ENCODE assay signal across 1 fruit fly cellular context in the genomic region with DNA sequence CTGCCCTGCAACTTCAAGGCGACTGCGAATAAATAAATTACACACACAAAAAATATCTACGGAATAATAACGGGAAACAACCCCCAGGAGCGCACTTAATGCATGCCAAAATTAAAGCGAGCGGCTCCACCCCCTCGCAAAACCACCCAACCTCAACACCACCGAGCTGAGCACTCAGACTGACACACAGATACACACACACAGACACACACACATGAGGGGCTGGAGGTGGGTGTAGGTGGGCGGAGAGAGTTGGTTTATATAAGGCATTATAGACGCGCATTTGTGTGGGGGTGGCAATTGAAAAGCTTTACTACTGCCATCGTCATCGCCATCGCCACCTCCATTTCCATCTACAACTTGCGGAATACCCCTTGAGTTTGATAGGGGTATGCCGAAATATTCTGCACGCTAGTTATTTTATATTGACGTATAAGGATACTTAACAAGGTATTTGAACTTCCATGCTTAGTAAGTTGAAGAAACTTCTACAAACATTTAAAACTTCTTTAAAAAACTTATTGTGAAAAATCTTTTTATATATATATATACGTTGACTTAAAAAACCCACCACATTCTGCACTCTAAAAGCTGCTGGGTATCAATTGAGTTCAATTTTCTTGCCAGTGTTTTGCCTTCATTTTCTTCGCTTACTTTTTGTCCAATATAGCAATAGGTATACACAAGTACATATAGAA.
TF ChIP-seq lines count a peak whose summit lies in the region.

No protein-coding gene starts in this region.

TF ChIP-seq in whole organism, embryonic, 481 proteins besides CTCF, POLR2A, EP300 and RAD21 (continued from another document and continues in another):
- peak; percentile 57 for TF ChIP-seq CoRest (tag; optimal IDR thresholded peaks at IDR 0.05; lab: Kevin White, UChicago)
- peak; percentile 30 for TF ChIP-seq B-H2 (GFP tag; optimal IDR thresholded peaks at IDR 0.05; lab: Kevin White, UChicago)
- TF ChIP-seq salm (tag; optimal IDR thresholded peaks at IDR 0.05; lab: Kevin White, UChicago): peak; percentile 26
- TF ChIP-seq Hr78 (GFP tag; optimal IDR thresholded peaks at IDR 0.05; lab: Kevin White, UChicago): no peak
- TF ChIP-seq slp2 (GFP tag; optimal IDR thresholded peaks at IDR 0.05; lab: Kevin White, UChicago): no peak
- no peak for TF ChIP-seq Max (GFP tag; optimal IDR thresholded peaks at IDR 0.05; lab: Kevin White, UChicago)
- no peak for TF ChIP-seq Lhr (GFP tag; optimal IDR thresholded peaks at IDR 0.05; lab: Kevin White, UChicago)
- TF ChIP-seq CG6683 (GFP tag; optimal IDR thresholded peaks at IDR 0.05; lab: Kevin White, UChicago): peak; percentile 28
- TF ChIP-seq sens-2 (GFP tag; IDR thresholded peaks at IDR 0.05; lab: Robert Waterston, UW): no peak
- TF ChIP-seq CG14014 (GFP tag; IDR thresholded peaks at IDR 0.05; lab: Robert Waterston, UW): peak; percentile 60; the same call in 1 of the 2 replicates
- no peak for TF ChIP-seq fu2 (GFP tag; optimal IDR thresholded peaks at IDR 0.05; lab: Kevin White, UChicago)
- peak; percentile 52; the same call in 1 of the 2 replicates for TF ChIP-seq CG32532 (GFP tag; IDR thresholded peaks at IDR 0.05; lab: Robert Waterston, UW)
- no peak for TF ChIP-seq Bgb (GFP tag; IDR thresholded peaks at IDR 0.05; lab: Robert Waterston, UW; ENCODE audit: partially characterized antibody)
- no peak for TF ChIP-seq pzg (GFP tag; optimal IDR thresholded peaks at IDR 0.05; lab: Kevin White, UChicago)
- no peak for TF ChIP-seq pnt (GFP tag; optimal IDR thresholded peaks at IDR 0.05; lab: Kevin White, UChicago)
- TF ChIP-seq Eip74EF (GFP tag; optimal IDR thresholded peaks at IDR 0.05; lab: Kevin White, UChicago): no peak
- TF ChIP-seq Dip2 (GFP tag; IDR thresholded peaks at IDR 0.05; lab: Robert Waterston, UW): no peak
- TF ChIP-seq sr (GFP tag; IDR thresholded peaks at IDR 0.05; lab: Robert Waterston, UW): no peak
- TF ChIP-seq dm (GFP tag; optimal IDR thresholded peaks at IDR 0.05; lab: Kevin White, UChicago): no peak
- TF ChIP-seq E2f2 (GFP tag; IDR thresholded peaks at IDR 0.05; lab: Robert Waterston, UW): no peak; the same call in 1 of the 2 replicates
- no peak for TF ChIP-seq CG7786 (GFP tag; optimal IDR thresholded peaks at IDR 0.05; lab: Kevin White, UChicago)
- TF ChIP-seq az2 (GFP tag; optimal IDR thresholded peaks at IDR 0.05; lab: Kevin White, UChicago): peak; percentile 24
- no peak for TF ChIP-seq chinmo (GFP tag; IDR thresholded peaks at IDR 0.05; lab: Robert Waterston, UW; ENCODE audit: partially characterized antibody)
- peak; percentile 73 for TF ChIP-seq CG2712 (tag; optimal IDR thresholded peaks at IDR 0.05; lab: Kevin White, UChicago)
- no peak for TF ChIP-seq h (optimal IDR thresholded peaks at IDR 0.05; lab: Kevin White, UChicago)
- TF ChIP-seq HHEX (GFP tag; optimal IDR thresholded peaks at IDR 0.05; lab: Kevin White, UChicago): peak; percentile 26
- no peak for TF ChIP-seq sqz (GFP tag; optimal IDR thresholded peaks at IDR 0.05; lab: Kevin White, UChicago)
- TF ChIP-seq CG11085 (GFP tag; IDR thresholded peaks at IDR 0.05; lab: Robert Waterston, UW): no peak
- TF ChIP-seq NfI (GFP tag; optimal IDR thresholded peaks at IDR 0.05; lab: Kevin White, UChicago): peak; percentile 48
- no peak for TF ChIP-seq ac (GFP tag; optimal IDR thresholded peaks at IDR 0.05; lab: Kevin White, UChicago)
- TF ChIP-seq CG11696 (GFP tag; IDR thresholded peaks at IDR 0.05; lab: Robert Waterston, UW): no peak
- no peak for TF ChIP-seq CG10959 (GFP tag; IDR thresholded peaks at IDR 0.05; lab: Robert Waterston, UW)
- 0 out of 2 replicates have a peak, but pooled peaks have one; percentile 13 for TF ChIP-seq CG10366 (GFP tag; IDR thresholded peaks at IDR 0.05; lab: Robert Waterston, UW)
- peak; percentile 69 for TF ChIP-seq gem (tag; optimal IDR thresholded peaks at IDR 0.05; lab: Kevin White, UChicago)
- no peak for TF ChIP-seq Tbp (GFP tag; optimal IDR thresholded peaks at IDR 0.05; lab: Kevin White, UChicago)
- TF ChIP-seq Hr39 (optimal IDR thresholded peaks at IDR 0.05; lab: Kevin White, UChicago): no peak
- TF ChIP-seq br (optimal IDR thresholded peaks at IDR 0.05; lab: Kevin White, UChicago): no peak
- no peak for TF ChIP-seq CG11398 (GFP tag; optimal IDR thresholded peaks at IDR 0.05; lab: Kevin White, UChicago)
- TF ChIP-seq Neu2 (GFP tag; optimal IDR thresholded peaks at IDR 0.05; lab: Kevin White, UChicago; ENCODE audit: borderline replicate concordance): no peak
- peak; percentile 49 for TF ChIP-seq Ptx1 (GFP tag; IDR thresholded peaks at IDR 0.05; lab: Robert Waterston, UW)
- peak; percentile 72 for TF ChIP-seq CG18599 (GFP tag; optimal IDR thresholded peaks at IDR 0.05; lab: Kevin White, UChicago)
- TF ChIP-seq Hsf (GFP tag; optimal IDR thresholded peaks at IDR 0.05; lab: Kevin White, UChicago): no peak
- no peak for TF ChIP-seq wek (GFP tag; optimal IDR thresholded peaks at IDR 0.05; lab: Kevin White, UChicago)
- no peak for TF ChIP-seq CG7963 (GFP tag; IDR thresholded peaks at IDR 0.05; lab: Robert Waterston, UW; ENCODE audit: partially characterized antibody)
- TF ChIP-seq CG16863 (GFP tag; optimal IDR thresholded peaks at IDR 0.05; lab: Kevin White, UChicago): no peak
- no peak for TF ChIP-seq Sry-β (GFP tag; optimal IDR thresholded peaks at IDR 0.05; lab: Kevin White, UChicago)
- TF ChIP-seq CG16813 (GFP tag; IDR thresholded peaks at IDR 0.05; lab: Robert Waterston, UW; ENCODE audit: partially characterized antibody): no peak
- TF ChIP-seq CG11093 (GFP tag; IDR thresholded peaks at IDR 0.05; lab: Robert Waterston, UW): no peak
- TF ChIP-seq CG4820 (GFP tag; optimal IDR thresholded peaks at IDR 0.05; lab: Kevin White, UChicago): no peak
- TF ChIP-seq CG17186 (GFP tag; optimal IDR thresholded peaks at IDR 0.05; lab: Kevin White, UChicago): no peak
- TF ChIP-seq HLHmδ (GFP tag; optimal IDR thresholded peaks at IDR 0.05; lab: Kevin White, UChicago): no peak
- TF ChIP-seq grn (GFP tag; optimal IDR thresholded peaks at IDR 0.05; lab: Kevin White, UChicago): no peak
- TF ChIP-seq CG13296 (GFP tag; optimal IDR thresholded peaks at IDR 0.05; lab: Kevin White, UChicago): peak; percentile 60
- peak; percentile 35 for TF ChIP-seq lilli (GFP tag; optimal IDR thresholded peaks at IDR 0.05; lab: Kevin White, UChicago)
- no peak for TF ChIP-seq Dp (GFP tag; optimal IDR thresholded peaks at IDR 0.05; lab: Kevin White, UChicago)
- peak; percentile 26 for TF ChIP-seq CG13775 (GFP tag; optimal IDR thresholded peaks at IDR 0.05; lab: Kevin White, UChicago)
- peak; percentile 69 for TF ChIP-seq CG7839 (tag; optimal IDR thresholded peaks at IDR 0.05; lab: Kevin White, UChicago)
- TF ChIP-seq bsh (GFP tag; optimal IDR thresholded peaks at IDR 0.05; lab: Kevin White, UChicago): peak in 1 of 2 experiments; percentile 64
- no peak for TF ChIP-seq CG11247 (GFP tag; IDR thresholded peaks at IDR 0.05; lab: Robert Waterston, UW)
- TF ChIP-seq CG9437 (GFP tag; optimal IDR thresholded peaks at IDR 0.05; lab: Kevin White, UChicago): no peak
- no peak for TF ChIP-seq btn (GFP tag; optimal IDR thresholded peaks at IDR 0.05; lab: Kevin White, UChicago)
- TF ChIP-seq sens (GFP tag; lab: Kevin White, UChicago): peak; percentile 76
- TF ChIP-seq CG1832 (GFP tag; optimal IDR thresholded peaks at IDR 0.05; lab: Kevin White, UChicago): no peak
- peak; percentile 27 for TF ChIP-seq bcd (GFP tag; optimal IDR thresholded peaks at IDR 0.05; lab: Kevin White, UChicago)
- TF ChIP-seq CG30431 (GFP tag; optimal IDR thresholded peaks at IDR 0.05; lab: Kevin White, UChicago): no peak
- 0 out of 3 replicates have a peak, but pooled peaks have one; percentile 40 for TF ChIP-seq ase (GFP tag; IDR thresholded peaks at IDR 0.05; lab: Robert Waterston, UW)
- TF ChIP-seq Dll (GFP tag; IDR thresholded peaks at IDR 0.05; lab: Robert Waterston, UW; ENCODE audit: partially characterized antibody): no peak
- peak; percentile 71 for TF ChIP-seq CG13424 (tag; optimal IDR thresholded peaks at IDR 0.05; lab: Kevin White, UChicago)
- TF ChIP-seq Camta (GFP tag; optimal IDR thresholded peaks at IDR 0.05; lab: Kevin White, UChicago): no peak
- peak; percentile 64 for TF ChIP-seq CG12391 (tag; optimal IDR thresholded peaks at IDR 0.05; lab: Kevin White, UChicago)
- TF ChIP-seq CG1792 (GFP tag; optimal IDR thresholded peaks at IDR 0.05; lab: Kevin White, UChicago): no peak
- no peak for TF ChIP-seq CG6254 (GFP tag; optimal IDR thresholded peaks at IDR 0.05; lab: Kevin White, UChicago)
- TF ChIP-seq CrebB (tag; optimal IDR thresholded peaks at IDR 0.05; lab: Kevin White, UChicago): no peak
- TF ChIP-seq CG33213 (GFP tag; optimal IDR thresholded peaks at IDR 0.05; lab: Kevin White, UChicago): no peak
- peak; percentile 58 for TF ChIP-seq Abd-B (GFP tag; optimal IDR thresholded peaks at IDR 0.05; lab: Kevin White, UChicago)
- no peak for TF ChIP-seq CG12299 (tag; optimal IDR thresholded peaks at IDR 0.05; lab: Kevin White, UChicago)
- peak; percentile 34 for TF ChIP-seq phol (tag; optimal IDR thresholded peaks at IDR 0.05; lab: Kevin White, UChicago)
- TF ChIP-seq danr (GFP tag; IDR thresholded peaks at IDR 0.05; lab: Robert Waterston, UW): 0 out of 2 replicates have a peak, but pooled peaks have one; percentile 7
- TF ChIP-seq seq (GFP tag; IDR thresholded peaks at IDR 0.05; lab: Robert Waterston, UW): no peak; the same call in 1 of the 2 replicates
- TF ChIP-seq CG14710 (tag; optimal IDR thresholded peaks at IDR 0.05; lab: Kevin White, UChicago): peak; percentile 1
- no peak for TF ChIP-seq CG17612 (GFP tag; IDR thresholded peaks at IDR 0.05; lab: Robert Waterston, UW)
- TF ChIP-seq CG3163 (GFP tag; optimal IDR thresholded peaks at IDR 0.05; lab: Kevin White, UChicago): no peak
- TF ChIP-seq CG12219 (GFP tag; optimal IDR thresholded peaks at IDR 0.05; lab: Kevin White, UChicago): peak; percentile 27
- TF ChIP-seq CG18262 (tag; optimal IDR thresholded peaks at IDR 0.05; lab: Kevin White, UChicago): peak; percentile 58
- no peak for TF ChIP-seq CG9727 (GFP tag; optimal IDR thresholded peaks at IDR 0.05; lab: Kevin White, UChicago)
- TF ChIP-seq H2.0 (GFP tag; IDR thresholded peaks at IDR 0.05; lab: Robert Waterston, UW): peak; percentile 23; the same call in 1 of the 2 replicates
- TF ChIP-seq Dek (tag; optimal IDR thresholded peaks at IDR 0.05; lab: Kevin White, UChicago): peak; percentile 45
- no peak for TF ChIP-seq Adf1 (GFP tag; IDR thresholded peaks at IDR 0.05; lab: Robert Waterston, UW)
- peak; percentile 41 for TF ChIP-seq CG10209 (GFP tag; optimal IDR thresholded peaks at IDR 0.05; lab: Kevin White, UChicago)
- no peak for TF ChIP-seq CG2875 (GFP tag; optimal IDR thresholded peaks at IDR 0.05; lab: Kevin White, UChicago)
- no peak for TF ChIP-seq CG10565 (GFP tag; optimal IDR thresholded peaks at IDR 0.05; lab: Kevin White, UChicago)
- no peak for TF ChIP-seq toy (GFP tag; IDR thresholded peaks at IDR 0.05; lab: Robert Waterston, UW)
- peak; percentile 20; the same call in 1 of the 2 replicates for TF ChIP-seq Taf1 (GFP tag; IDR thresholded peaks at IDR 0.05; lab: Robert Waterston, UW)
- TF ChIP-seq ttk (GFP tag; IDR thresholded peaks at IDR 0.05; lab: Robert Waterston, UW): peak; percentile 34; the same call in 1 of the 2 replicates
- TF ChIP-seq peb (GFP tag; IDR thresholded peaks at IDR 0.05; lab: Robert Waterston, UW): no peak
- no peak for TF ChIP-seq fd102C (GFP tag; optimal IDR thresholded peaks at IDR 0.05; lab: Kevin White, UChicago)
- TF ChIP-seq cg (GFP tag; optimal IDR thresholded peaks at IDR 0.05; lab: Kevin White, UChicago): peak; percentile 36
- TF ChIP-seq maf-S (GFP tag; optimal IDR thresholded peaks at IDR 0.05; lab: Kevin White, UChicago): no peak
- peak; percentile 71 for TF ChIP-seq CG17359 (tag; optimal IDR thresholded peaks at IDR 0.05; lab: Kevin White, UChicago)
- peak; percentile 52 for TF ChIP-seq CG2120 (GFP tag; optimal IDR thresholded peaks at IDR 0.05; lab: Kevin White, UChicago)
- peak; percentile 66 for TF ChIP-seq CG15269 (tag; optimal IDR thresholded peaks at IDR 0.05; lab: Kevin White, UChicago)
- no peak for TF ChIP-seq ci (GFP tag; IDR thresholded peaks at IDR 0.05; lab: Robert Waterston, UW)
- no peak for TF ChIP-seq gt (GFP tag; IDR thresholded peaks at IDR 0.05; lab: Robert Waterston, UW)
- TF ChIP-seq row (GFP tag; IDR thresholded peaks at IDR 0.05; lab: Robert Waterston, UW): peak; percentile 85
- no peak for TF ChIP-seq nom (GFP tag; optimal IDR thresholded peaks at IDR 0.05; lab: Kevin White, UChicago)
- peak; percentile 29 for TF ChIP-seq CG17829 (tag; optimal IDR thresholded peaks at IDR 0.05; lab: Kevin White, UChicago)
- no peak for TF ChIP-seq kay (GFP tag; optimal IDR thresholded peaks at IDR 0.05; lab: Kevin White, UChicago)
- peak; percentile 51 for TF ChIP-seq CG9817 (tag; optimal IDR thresholded peaks at IDR 0.05; lab: Kevin White, UChicago)
- TF ChIP-seq pb (GFP tag; optimal IDR thresholded peaks at IDR 0.05; lab: Kevin White, UChicago): no peak
- peak; percentile 34 for TF ChIP-seq sug (tag; optimal IDR thresholded peaks at IDR 0.05; lab: Kevin White, UChicago)
- peak; percentile 22 for TF ChIP-seq tin (GFP tag; optimal IDR thresholded peaks at IDR 0.05; lab: Kevin White, UChicago)
- no peak for TF ChIP-seq CG12236 (GFP tag; optimal IDR thresholded peaks at IDR 0.05; lab: Kevin White, UChicago)
- no peak for TF ChIP-seq prd (optimal IDR thresholded peaks at IDR 0.05; lab: Kevin White, UChicago)
- TF ChIP-seq prd (GFP tag; IDR thresholded peaks at IDR 0.05; lab: Robert Waterston, UW): peak; percentile 55; the same call in 2 of the 3 replicates
- TF ChIP-seq CG2129 (GFP tag; IDR thresholded peaks at IDR 0.05; lab: Robert Waterston, UW; ENCODE audit: partially characterized antibody): no peak
- peak; percentile 40 for TF ChIP-seq Nf-YC (tag; optimal IDR thresholded peaks at IDR 0.05; lab: Kevin White, UChicago)
- no peak for TF ChIP-seq CG31224 (GFP tag; IDR thresholded peaks at IDR 0.05; lab: Robert Waterston, UW)
- peak; percentile 43 for TF ChIP-seq CG10147 (GFP tag; optimal IDR thresholded peaks at IDR 0.05; lab: Kevin White, UChicago)
- peak; percentile 59 for TF ChIP-seq lmd (GFP tag; IDR thresholded peaks at IDR 0.05; lab: Robert Waterston, UW)
- no peak for TF ChIP-seq H15 (GFP tag; IDR thresholded peaks at IDR 0.05; lab: Robert Waterston, UW)
- no peak for TF ChIP-seq CG15073 (GFP tag; optimal IDR thresholded peaks at IDR 0.05; lab: Kevin White, UChicago)
- TF ChIP-seq Fer2 (tag; optimal IDR thresholded peaks at IDR 0.05; lab: Kevin White, UChicago): no peak
- TF ChIP-seq dmrt11E (tag; optimal IDR thresholded peaks at IDR 0.05; lab: Kevin White, UChicago): no peak
- no peak for TF ChIP-seq zfh2 (GFP tag; optimal IDR thresholded peaks at IDR 0.05; lab: Kevin White, UChicago)
- TF ChIP-seq her (GFP tag; optimal IDR thresholded peaks at IDR 0.05; lab: Kevin White, UChicago): no peak
- TF ChIP-seq Ravus (GFP tag; IDR thresholded peaks at IDR 0.05; lab: Robert Waterston, UW): no peak
